Worm (Caenorhabditis elegans) whole organism, L3 larva: ENCODE data around the gene F57A10.2.

Source experiments
- ama-1 ChIP-seq: fragments of 150-350 bp; optimal IDR thresholded peaks from 2 replicates; lab custom pipeline; 2018
- elt-1 ChIP-seq: fragments of 150-350 bp; optimal IDR thresholded peaks from 2 replicates; lab custom pipeline; 2014; ENCODE audit warnings: missing biosample characterization, missing genetic modification characterization
- elt-2 ChIP-seq: sonication (generic microtip); optimal IDR thresholded peaks from 2 replicates; lab custom pipeline; 2016; ENCODE audit warnings: missing genetic modification reagents, mild to moderate bottlenecking, missing genetic modification characterization, missing compliant biosample characterization
- nhr-11 ChIP-seq: fragments of 150-350 bp; optimal IDR thresholded peaks from 2 replicates; lab custom pipeline; 2014; ENCODE audit warnings: missing biosample characterization, missing genetic modification characterization
- nhr-28 ChIP-seq: fragments of 150-350 bp; optimal IDR thresholded peaks from 2 replicates; lab custom pipeline; 2014; ENCODE audit warnings: missing biosample characterization, missing genetic modification characterization
- ztf-11 ChIP-seq: fragments of 150-350 bp; optimal IDR thresholded peaks from 2 replicates; lab custom pipeline; 2014; ENCODE audit warnings: missing biosample characterization, missing genetic modification characterization

DNA sequence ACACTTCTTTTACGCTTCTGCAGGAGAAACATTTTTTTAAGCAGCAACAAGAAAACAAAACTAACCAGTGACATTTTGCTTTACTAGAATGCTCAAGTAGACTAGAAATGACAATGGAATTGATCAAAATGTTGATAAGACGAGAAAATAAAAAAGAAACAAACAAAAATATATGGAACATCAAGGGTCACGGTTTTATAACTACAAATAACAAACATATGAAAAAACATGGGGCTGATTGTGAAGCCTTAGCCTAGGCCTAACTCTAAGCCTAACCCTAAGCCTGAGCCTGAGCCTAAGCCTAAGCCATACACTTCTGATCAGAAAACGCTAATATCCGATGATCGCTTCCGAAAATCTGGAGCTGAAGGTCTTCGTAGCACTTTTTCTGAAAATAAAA is 35.9 kb upstream of the F57A10.2 start, which contains the start of gene Y6E2A.10:
- no peak for TF ChIP-seq elt-1 (tag; lab: Kevin White, UChicago)
- no peak for TF ChIP-seq ama-1
- TF ChIP-seq ztf-11 (tag; lab: Kevin White, UChicago): no peak
- TF ChIP-seq nhr-11 (tag; lab: Kevin White, UChicago): no peak
- TF ChIP-seq nhr-28 (tag; lab: Kevin White, UChicago): no peak
- TF ChIP-seq elt-2: no peak
